Worm (Caenorhabditis elegans) whole organism, late embryonic: Measurements from ENCODE around the gene cav-2.

Experiments used
- K02D7.2 ChIP-seq: sonication (generic microtip); optimal IDR thresholded peaks from 2 replicates; lab custom pipeline; 2017; ENCODE audit warnings: mild to moderate bottlenecking, missing genetic modification characterization, missing compliant biosample characterization
- T23F11.4 ChIP-seq: fragments of 200-800 bp; sonication (Bioruptor generic); optimal IDR thresholded peaks from 2 replicates; lab custom pipeline; 2018; ENCODE audit warnings: mild to moderate bottlenecking, missing genetic modification characterization, missing compliant biosample characterization
- ahr-1 ChIP-seq: sonication (generic microtip); optimal IDR thresholded peaks from 2 replicates; lab custom pipeline; 2016; ENCODE audit warnings: missing genetic modification characterization, missing compliant biosample characterization
- ceh-18 ChIP-seq: sonication (generic microtip); optimal IDR thresholded peaks from 2 replicates; lab custom pipeline; 2016; ENCODE audit warnings: missing genetic modification characterization, missing compliant biosample characterization
- ceh-22 ChIP-seq: sonication (generic microtip); optimal IDR thresholded peaks from 2 replicates; lab custom pipeline; 2017; ENCODE audit warnings: missing biosample characterization, missing genetic modification characterization
- ceh-30 ChIP-seq: fragments of 150-350 bp; optimal IDR thresholded peaks from 2 replicates; lab custom pipeline; 2014; ENCODE audit warnings: missing biosample characterization, missing genetic modification characterization
- ceh-31 ChIP-seq: sonication (generic microtip); optimal IDR thresholded peaks from 2 replicates; lab custom pipeline; 2016; ENCODE audit warnings: missing genetic modification characterization, missing compliant biosample characterization
- ceh-34 ChIP-seq: sonication (generic microtip); optimal IDR thresholded peaks from 2 replicates; lab custom pipeline; 2016; ENCODE audit warnings: mild to moderate bottlenecking, missing genetic modification characterization, missing compliant biosample characterization
- che-1 ChIP-seq: sonication (generic microtip); optimal IDR thresholded peaks from 2 replicates; lab custom pipeline; 2016; ENCODE audit warnings: mild to moderate bottlenecking, missing genetic modification characterization, missing compliant biosample characterization
- dmd-4 ChIP-seq: sonication (generic microtip); optimal IDR thresholded peaks from 2 replicates; lab custom pipeline; 2016; ENCODE audit warnings: borderline replicate concordance, missing genetic modification characterization, missing compliant biosample characterization
- dve-1 ChIP-seq: sonication (generic microtip); optimal IDR thresholded peaks from 2 replicates; lab custom pipeline; 2017; ENCODE audit warnings: antibody characterized with exemption, mild to moderate bottlenecking, missing genetic modification characterization, missing compliant biosample characterization
- elt-2 ChIP-seq: sonication (generic microtip); optimal IDR thresholded peaks from 2 replicates; lab custom pipeline; 2016; ENCODE audit warnings: missing genetic modification reagents, missing genetic modification characterization, missing compliant biosample characterization
- elt-4 ChIP-seq: sonication (generic microtip); optimal IDR thresholded peaks from 2 replicates; lab custom pipeline; 2016; ENCODE audit warnings: missing genetic modification characterization, missing compliant biosample characterization
- ets-4 ChIP-seq: sonication (generic microtip); optimal IDR thresholded peaks from 2 replicates; lab custom pipeline; 2016; ENCODE audit warnings: missing genetic modification characterization, missing compliant biosample characterization
- fax-1 ChIP-seq: sonication (generic microtip); optimal IDR thresholded peaks from 2 replicates; lab custom pipeline; 2016; ENCODE audit warnings: missing genotype, missing genetic modification characterization, missing compliant biosample characterization
- fkh-6 ChIP-seq: sonication (generic microtip); optimal IDR thresholded peaks from 2 replicates; lab custom pipeline; 2016; ENCODE audit warnings: missing genetic modification characterization, missing compliant biosample characterization
- gmeb-2 ChIP-seq: sonication (generic microtip); optimal IDR thresholded peaks from 2 replicates; lab custom pipeline; 2016; ENCODE audit warnings: missing genetic modification characterization, inconsistent platforms, missing compliant biosample characterization
- hlh-13 ChIP-seq: fragments of 200-800 bp; sonication (Bioruptor generic); optimal IDR thresholded peaks from 2 replicates; lab custom pipeline; 2018; ENCODE audit warnings: mild to moderate bottlenecking, missing genetic modification characterization, missing compliant biosample characterization
- hlh-15 ChIP-seq: sonication (generic microtip); optimal IDR thresholded peaks from 2 replicates; lab custom pipeline; 2016; ENCODE audit warnings: missing genetic modification characterization, missing compliant biosample characterization
- hlh-30 ChIP-seq: sonication (generic microtip); optimal IDR thresholded peaks from 2 replicates; lab custom pipeline; 2017; ENCODE audit warnings: antibody characterized with exemption, missing genetic modification characterization, missing compliant biosample characterization; ENCODE audit not compliant: insufficient read depth
- hlh-6 ChIP-seq: sonication (generic microtip); optimal IDR thresholded peaks from 2 replicates; lab custom pipeline; 2016; ENCODE audit warnings: missing genotype, missing genetic modification characterization, missing compliant biosample characterization
- lim-6 ChIP-seq: sonication (generic microtip); optimal IDR thresholded peaks from 2 replicates; lab custom pipeline; 2016; ENCODE audit warnings: missing genetic modification characterization, missing compliant biosample characterization
- mec-3 ChIP-seq: sonication (generic microtip); optimal IDR thresholded peaks from 2 replicates; lab custom pipeline; 2016; ENCODE audit warnings: borderline replicate concordance, missing genetic modification characterization, missing compliant biosample characterization
- nfya-1 ChIP-seq: sonication (generic microtip); optimal IDR thresholded peaks from 2 replicates; lab custom pipeline; 2017; ENCODE audit warnings: missing genetic modification characterization, mild to moderate bottlenecking, missing compliant biosample characterization, antibody characterized with exemption, moderate library complexity
- nhr-11 ChIP-seq: fragments of 150-350 bp; optimal IDR thresholded peaks from 2 replicates; lab custom pipeline; 2014; ENCODE audit warnings: missing biosample characterization, missing genetic modification characterization
- npax-4 ChIP-seq: sonication (generic microtip); optimal IDR thresholded peaks from 2 replicates; lab custom pipeline; 2016; ENCODE audit warnings: missing genetic modification characterization, missing compliant biosample characterization
- odd-2 ChIP-seq: sonication (generic microtip); optimal IDR thresholded peaks from 2 replicates; lab custom pipeline; 2017; ENCODE audit warnings: antibody characterized with exemption, mild to moderate bottlenecking, missing genetic modification characterization, missing compliant biosample characterization
- pax-1 ChIP-seq: fragments of 150-350 bp; optimal IDR thresholded peaks from 2 replicates; lab custom pipeline; 2014; ENCODE audit warnings: missing biosample characterization, missing genetic modification characterization
- pha-2 ChIP-seq: sonication (generic microtip); optimal IDR thresholded peaks from 2 replicates; lab custom pipeline; 2017; ENCODE audit warnings: mild to moderate bottlenecking, missing genetic modification characterization, missing compliant biosample characterization
- pha-4 ChIP-seq: fragments of 150-350 bp; optimal IDR thresholded peaks from 2 replicates; lab custom pipeline; 2018; ENCODE audit warnings: missing biosample characterization, missing genetic modification reagents, missing genetic modification characterization
- pqm-1 ChIP-seq: sonication (generic microtip); optimal IDR thresholded peaks from 2 replicates; lab custom pipeline; 2016; ENCODE audit warnings: missing genetic modification characterization, missing compliant biosample characterization
- ref-2 ChIP-seq: sonication (generic microtip); optimal IDR thresholded peaks from 2 replicates; lab custom pipeline; 2016; ENCODE audit warnings: missing genetic modification characterization, missing compliant biosample characterization
- sdc-2 ChIP-seq: sonication (generic microtip); optimal IDR thresholded peaks from 2 replicates; lab custom pipeline; 2016; ENCODE audit warnings: missing genotype, missing genetic modification characterization, missing compliant biosample characterization
- sox-2 ChIP-seq: fragments of 200-800 bp; sonication (Bioruptor generic); IDR thresholded peaks from 2 replicates; pipeline ENCODE4 v1.3.6; 2022; ENCODE audit warnings: missing genetic modification reagents, missing genetic modification characterization, missing compliant biosample characterization
- sox-4 ChIP-seq: sonication (generic microtip); optimal IDR thresholded peaks from 2 replicates; lab custom pipeline; 2017; ENCODE audit warnings: mild to moderate bottlenecking, missing genetic modification characterization, inconsistent platforms, missing compliant biosample characterization
- syd-9 ChIP-seq: sonication (generic microtip); optimal IDR thresholded peaks from 2 replicates; lab custom pipeline; 2016; ENCODE audit warnings: mild to moderate bottlenecking, missing genetic modification characterization, moderate library complexity, missing compliant biosample characterization
- tbx-7 ChIP-seq: sonication (generic microtip); optimal IDR thresholded peaks from 2 replicates; lab custom pipeline; 2016; ENCODE audit warnings: missing genotype, missing genetic modification characterization, missing compliant biosample characterization
- unc-55 ChIP-seq: sonication (generic microtip); optimal IDR thresholded peaks from 2 replicates; lab custom pipeline; 2017; ENCODE audit warnings: missing biosample characterization, missing genetic modification reagents, missing genetic modification characterization
- unc-86 ChIP-seq: sonication (generic microtip); optimal IDR thresholded peaks from 2 replicates; lab custom pipeline; 2016; ENCODE audit warnings: missing genetic modification characterization, missing compliant biosample characterization
- zip-5 ChIP-seq: sonication (generic microtip); optimal IDR thresholded peaks from 2 replicates; lab custom pipeline; 2016; ENCODE audit warnings: missing genetic modification characterization, missing compliant biosample characterization
- ztf-16 ChIP-seq: sonication (generic microtip); optimal IDR thresholded peaks from 2 replicates; lab custom pipeline; 2017; ENCODE audit warnings: missing genetic modification characterization, missing compliant biosample characterization

cav-2 gene

DNA sequence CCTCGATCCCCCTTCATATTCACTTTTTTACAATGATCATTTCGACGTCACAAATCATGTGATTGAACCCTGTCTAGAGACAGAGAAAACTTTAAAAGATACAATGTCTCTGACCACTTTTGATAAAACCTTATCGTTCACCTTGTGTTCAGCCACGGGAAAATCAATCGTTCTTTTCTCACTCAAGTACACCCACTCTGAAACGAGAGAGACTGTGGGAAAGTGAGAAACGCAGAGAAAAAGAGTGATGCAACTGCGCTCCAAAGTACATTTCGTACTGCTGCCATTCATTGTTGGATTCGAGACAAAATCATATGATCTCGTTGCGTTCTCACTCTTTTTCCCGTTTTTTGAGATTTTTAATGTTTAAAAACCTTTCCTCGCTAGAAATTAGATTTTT lies 8.3 kb downstream of the cav-2 start (continued):
- TF ChIP-seq ztf-16 (tag; lab: Kevin White, UChicago) = no peak
- TF ChIP-seq ref-2 = no peak
- TF ChIP-seq fkh-6 = no peak
- TF ChIP-seq fax-1 (tag; lab: Kevin White, UChicago) = no peak
- TF ChIP-seq elt-4 (tag; lab: Kevin White, UChicago) = no peak
- TF ChIP-seq sdc-2 = no peak
- TF ChIP-seq ahr-1 (tag; lab: Kevin White, UChicago) = no peak
- TF ChIP-seq K02D7.2 (tag; lab: Kevin White, UChicago) = no peak
- no peak for TF ChIP-seq zip-5 (tag; lab: Kevin White, UChicago)
- no peak for TF ChIP-seq unc-86 (tag; lab: Kevin White, UChicago)
- no peak for TF ChIP-seq mec-3 (tag; lab: Kevin White, UChicago)
- TF ChIP-seq ceh-30 (tag; lab: Kevin White, UChicago) = no peak
- no peak for TF ChIP-seq nhr-11 (tag; lab: Kevin White, UChicago)
- TF ChIP-seq hlh-15 (tag; lab: Kevin White, UChicago) = no peak
- TF ChIP-seq nfya-1 (tag; lab: Kevin White, UChicago) = peak; percentile 67
- peak; percentile 12 for TF ChIP-seq ceh-22 (tag; lab: Kevin White, UChicago)
- no peak for TF ChIP-seq syd-9
- no peak for TF ChIP-seq dve-1 (tag; lab: Kevin White, UChicago)
- no peak for TF ChIP-seq pha-2 (tag; lab: Kevin White, UChicago)
- TF ChIP-seq elt-2 (tag; lab: Kevin White, UChicago) = peak; percentile 64
- TF ChIP-seq npax-4 = no peak
- TF ChIP-seq ceh-31 (tag; lab: Kevin White, UChicago) = peak; percentile 49
- no peak for TF ChIP-seq pha-4 (tag; lab: Kevin White, UChicago)
- TF ChIP-seq sox-4 (tag; lab: Kevin White, UChicago) = no peak
- no peak for TF ChIP-seq tbx-7 (tag; lab: Kevin White, UChicago)
- peak; percentile 15; the same call in 1 of the 2 replicates for TF ChIP-seq sox-2 (GFP tag; lab: Robert Waterston, UW)
- TF ChIP-seq ceh-18 (tag; lab: Kevin White, UChicago) = peak; percentile 51
- no peak for TF ChIP-seq gmeb-2
- TF ChIP-seq ets-4 (tag; lab: Kevin White, UChicago) = no peak
- peak; percentile 45 for TF ChIP-seq unc-55 (GFP tag; lab: Kevin White, UChicago)
- TF ChIP-seq hlh-6 = no peak
- TF ChIP-seq pqm-1 (tag; lab: Kevin White, UChicago) = no peak
- peak; percentile 94 for TF ChIP-seq hlh-30 (tag; lab: Kevin White, UChicago)
- no peak for TF ChIP-seq odd-2

DNA sequence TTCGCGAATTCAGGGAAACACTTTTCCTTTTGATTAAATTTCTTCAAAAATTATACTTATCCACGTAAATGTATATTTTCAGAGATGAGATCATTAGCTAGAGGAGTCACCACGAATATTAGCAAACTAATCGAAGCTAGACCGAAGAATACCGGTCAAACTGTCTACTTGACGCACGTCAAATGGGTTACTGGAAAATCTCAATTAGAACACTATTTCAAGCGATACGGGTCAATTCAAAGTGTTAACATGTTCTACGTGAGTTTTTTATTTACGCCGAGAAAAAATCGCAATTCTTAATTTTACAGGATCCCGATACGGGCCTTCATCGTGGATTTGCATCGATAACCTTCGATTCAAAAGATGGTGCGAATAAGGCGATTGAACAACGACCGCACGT lies 8.9 kb downstream of the cav-2 start, which contains the start of gene slrp-1:
slrp-1 (plus strand) TSS at position 83 of the 400 bp plus-strand sequence.
- TF ChIP-seq tbx-7 (tag; lab: Kevin White, UChicago) = no peak
- no peak for TF ChIP-seq pax-1 (tag; lab: Kevin White, UChicago)
- no peak for TF ChIP-seq ceh-22 (tag; lab: Kevin White, UChicago)
- no peak for TF ChIP-seq hlh-30 (tag; lab: Kevin White, UChicago)
- TF ChIP-seq che-1 (tag; lab: Kevin White, UChicago) = no peak
- TF ChIP-seq elt-2 (tag; lab: Kevin White, UChicago) = no peak
- no peak for TF ChIP-seq ceh-18 (tag; lab: Kevin White, UChicago)
- no peak for TF ChIP-seq dmd-4
- no peak for TF ChIP-seq hlh-13 (GFP tag; lab: Kevin White, UChicago)
- no peak for TF ChIP-seq T23F11.4 (GFP tag; lab: Kevin White, UChicago)
- TF ChIP-seq lim-6 (tag; lab: Kevin White, UChicago) = no peak
- TF ChIP-seq ets-4 (tag; lab: Kevin White, UChicago) = no peak
- no peak for TF ChIP-seq unc-55 (GFP tag; lab: Kevin White, UChicago)
- no peak for TF ChIP-seq ceh-34 (tag; lab: Kevin White, UChicago)
- TF ChIP-seq sox-2 (GFP tag; lab: Robert Waterston, UW) = no peak
- TF ChIP-seq, all 69 proteins: peak for 0
